Worm (Caenorhabditis elegans) whole organism, late embryonic: ENCODE results near the gene Y51B9A.6.

Experiments used
- F13H6.1 ChIP-seq: sonication (generic microtip); optimal IDR thresholded peaks from 2 replicates; lab custom pipeline; 2016; ENCODE audit warnings: missing genetic modification characterization, missing compliant biosample characterization
- ceh-2 ChIP-seq: sonication (generic microtip); optimal IDR thresholded peaks from 2 replicates; lab custom pipeline; 2016; ENCODE audit warnings: missing genotype, missing genetic modification characterization, missing compliant biosample characterization
- ceh-9 ChIP-seq: sonication (generic microtip); optimal IDR thresholded peaks from 2 replicates; lab custom pipeline; 2016; ENCODE audit warnings: mild to moderate bottlenecking, missing genetic modification characterization, inconsistent platforms, missing compliant biosample characterization
- dve-1 ChIP-seq: sonication (generic microtip); optimal IDR thresholded peaks from 2 replicates; lab custom pipeline; 2017; ENCODE audit warnings: antibody characterized with exemption, mild to moderate bottlenecking, missing genetic modification characterization, missing compliant biosample characterization
- fax-1 ChIP-seq: sonication (generic microtip); optimal IDR thresholded peaks from 2 replicates; lab custom pipeline; 2016; ENCODE audit warnings: missing genotype, missing genetic modification characterization, missing compliant biosample characterization
- pag-3 ChIP-seq: sonication (generic microtip); optimal IDR thresholded peaks from 2 replicates; lab custom pipeline; 2016; ENCODE audit warnings: missing compliant biosample characterization, missing genetic modification characterization, borderline replicate concordance
- pha-4 ChIP-seq: fragments of 150-350 bp; optimal IDR thresholded peaks from 2 replicates; lab custom pipeline; 2018; ENCODE audit warnings: missing biosample characterization, missing genetic modification reagents, missing genetic modification characterization

- no peak for TF ChIP-seq F13H6.1 (tag; lab: Kevin White, UChicago)
- TF ChIP-seq fax-1 = no peak
- no peak for TF ChIP-seq pha-4 (tag; lab: Kevin White, UChicago)
- TF ChIP-seq pag-3 (tag; lab: Kevin White, UChicago) = no peak
- no peak for TF ChIP-seq ceh-2
- no peak for TF ChIP-seq dve-1 (tag; lab: Kevin White, UChicago)
- TF ChIP-seq ceh-9 (tag; lab: Kevin White, UChicago) = no peak
Observed at ce11 chrII:9441838-9442237, 38.9 kb upstream of the Y51B9A.6 start, which contains the start of gene chil-16.
